Fruit fly (Drosophila melanogaster) S2 (cell line): Measurements from ENCODE around the gene CG5151.

Source experiments
- CG8478 ChIP-seq: fragments of >200 bp; optimal IDR thresholded peaks from 2 replicates; lab custom pipeline; 2018
- CTCF ChIP-seq, 2 experiments: fragments of >200 bp; optimal IDR thresholded peaks; 2 replicates each; lab custom pipeline; 2018

DNA sequence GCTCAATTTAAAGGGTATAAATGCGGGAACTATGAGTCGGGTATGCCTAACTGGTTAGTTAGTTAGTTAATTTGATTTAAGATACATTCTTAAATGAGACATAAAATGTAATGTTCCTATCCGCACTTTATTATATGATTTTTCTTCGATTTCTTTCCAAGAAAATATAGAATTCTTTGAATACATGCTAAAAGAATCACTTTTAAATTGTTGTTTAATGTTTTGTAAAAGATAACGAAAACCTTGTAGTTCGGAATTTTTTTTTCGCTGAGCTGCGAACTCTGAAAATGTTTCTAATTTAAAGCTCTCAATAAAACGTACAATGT lies 4.5 kb downstream of the CG5151 start:
- TF ChIP-seq CTCF (optimal IDR thresholded peaks at IDR 0.05; lab: Kevin White, UChicago), result no peak
- TF ChIP-seq CG8478 (lab: Kevin White, UChicago), result no peak
